Fruit fly (Drosophila melanogaster) whole organism, embryonic: ENCODE results near the gene CG7889.

Experiments used
- Awh ChIP-seq: fragments of 200-800 bp; sonication (Bioruptor generic); IDR thresholded peaks from 2 replicates; pipeline ENCODE4, ENCODE4 v1.3.6; 2022; ENCODE audit warnings: missing biosample characterization, missing genetic modification characterization
- Blimp-1 ChIP-seq: fragments of 200-800 bp; sonication (Bioruptor generic); optimal IDR thresholded peaks from 3 replicates; lab custom pipeline; 2018; ENCODE audit warnings: missing biosample characterization, missing genetic modification characterization, mild to moderate bottlenecking, moderate library complexity, missing genetic modification reagents
- CG10462 ChIP-seq: fragments of 200-800 bp; sonication (Bioruptor generic); optimal IDR thresholded peaks from 2 replicates; lab custom pipeline; 2016; ENCODE audit warnings: missing biosample characterization, missing genetic modification characterization
- CG10959 ChIP-seq: fragments of 200-800 bp; sonication (Bioruptor generic); IDR thresholded peaks from 2 replicates; pipeline ENCODE4 v1.3.6; 2022; ENCODE audit warnings: missing biosample characterization, missing genetic modification characterization
- CG12155 ChIP-seq: fragments of 200-800 bp; sonication (Bioruptor generic); optimal IDR thresholded peaks from 3 replicates; lab custom pipeline; 2016; ENCODE audit warnings: missing biosample characterization, missing genetic modification characterization
- CG13424 ChIP-seq: fragments of 200-800 bp; sonication (Bioruptor generic); optimal IDR thresholded peaks from 2 replicates; lab custom pipeline; 2019; ENCODE audit warnings: missing biosample characterization, mild to moderate bottlenecking, missing genetic modification characterization, moderate library complexity
- CG13775 ChIP-seq: fragments of 200-800 bp; sonication (Bioruptor generic); optimal IDR thresholded peaks from 3 replicates; lab custom pipeline; 2017; ENCODE audit warnings: missing biosample characterization, mild to moderate bottlenecking, missing genetic modification characterization
- CG16815 ChIP-seq: fragments of 200-800 bp; sonication (Bioruptor generic); optimal IDR thresholded peaks from 3 replicates; lab custom pipeline; 2017; ENCODE audit warnings: missing biosample characterization, mild to moderate bottlenecking, missing genetic modification characterization
- CG17829 ChIP-seq: fragments of 200-800 bp; optimal IDR thresholded peaks from 2 replicates; lab custom pipeline; 2019; ENCODE audit warnings: missing biosample characterization, mild to moderate bottlenecking, missing genetic modification characterization, moderate library complexity
- CG3281 ChIP-seq: fragments of 200-800 bp; sonication (Bioruptor generic); optimal IDR thresholded peaks from 3 replicates; lab custom pipeline; 2017; ENCODE audit warnings: missing biosample characterization, mild to moderate bottlenecking, missing genetic modification characterization
- CG33213 ChIP-seq: fragments of 200-800 bp; sonication (Bioruptor generic); optimal IDR thresholded peaks from 3 replicates; lab custom pipeline; 2016; ENCODE audit warnings: missing biosample characterization, missing genetic modification characterization
- CG3847 ChIP-seq: fragments of 200-800 bp; sonication (Bioruptor generic); IDR thresholded peaks from 2 replicates; pipeline ENCODE4 v1.3.6; 2022; ENCODE audit warnings: missing biosample characterization, missing genetic modification characterization
- CG4707 ChIP-seq: fragments of 200-800 bp; sonication (Bioruptor generic); optimal IDR thresholded peaks from 2 replicates; lab custom pipeline; 2018; ENCODE audit warnings: missing biosample characterization, mild to moderate bottlenecking, missing genetic modification characterization, moderate library complexity
- CG7556 ChIP-seq: fragments of 200-800 bp; sonication (Bioruptor generic); optimal IDR thresholded peaks from 2 replicates; lab custom pipeline; 2017; ENCODE audit warnings: missing biosample characterization, mild to moderate bottlenecking, missing genetic modification characterization
- CG9876 ChIP-seq: fragments of 200-800 bp; sonication (Bioruptor generic); optimal IDR thresholded peaks from 2 replicates; lab custom pipeline; 2016; ENCODE audit warnings: missing biosample characterization, missing genetic modification characterization
- CTCF ChIP-seq: fragments of 200-800 bp; sonication (Bioruptor generic); optimal IDR thresholded peaks from 2 replicates; lab custom pipeline; 2017; ENCODE audit warnings: missing biosample characterization, mild to moderate bottlenecking, missing genetic modification characterization, moderate library complexity
- Camta ChIP-seq: fragments of 200-800 bp; sonication (Bioruptor generic); optimal IDR thresholded peaks from 2 replicates; lab custom pipeline; 2016; ENCODE audit warnings: missing biosample characterization, missing genetic modification characterization
- D ChIP-seq, 2 experiments: fragments of 200-800 bp in 1 of 2; fragments of >200 bp in 1 of 2; sonication (Bioruptor generic) in 1 of 2; optimal IDR thresholded peaks; 2 replicates in 1 of 2; 3 replicates in 1 of 2; lab custom pipeline; 2017; ENCODE audit warnings: mild to moderate bottlenecking in 1 of 2, missing biosample characterization in 1 of 2, missing genetic modification characterization in 1 of 2, missing genetic modification reagents in 1 of 2
- Dll ChIP-seq: fragments of 200-800 bp; sonication (Bioruptor generic); IDR thresholded peaks from 4 replicates; pipeline ENCODE4 v1.3.6; 2022; ENCODE audit warnings: missing biosample characterization, missing genetic modification characterization; ENCODE audit not compliant: partially characterized antibody
- ERR ChIP-seq: fragments of 200-800 bp; sonication (Bioruptor generic); optimal IDR thresholded peaks from 2 replicates; lab custom pipeline; 2016; ENCODE audit warnings: missing biosample characterization, missing genetic modification characterization
- HLHmδ ChIP-seq: fragments of 200-800 bp; sonication (Bioruptor generic); optimal IDR thresholded peaks from 2 replicates; lab custom pipeline; 2018; ENCODE audit warnings: missing biosample characterization, mild to moderate bottlenecking, missing genetic modification characterization, moderate library complexity
- NK7.1 ChIP-seq: fragments of 200-800 bp; sonication (Bioruptor generic); optimal IDR thresholded peaks from 3 replicates; lab custom pipeline; 2016; ENCODE audit warnings: missing biosample characterization, missing genetic modification characterization
- NfI ChIP-seq: fragments of 200-800 bp; sonication (Bioruptor generic); optimal IDR thresholded peaks from 3 replicates; lab custom pipeline; 2018; ENCODE audit warnings: missing biosample characterization, mild to moderate bottlenecking, missing genetic modification characterization, moderate library complexity
- Sox100B ChIP-seq: fragments of 200-800 bp; sonication (Bioruptor generic); optimal IDR thresholded peaks from 3 replicates; lab custom pipeline; 2018; ENCODE audit warnings: missing biosample characterization, mild to moderate bottlenecking, missing genetic modification characterization
- Trl ChIP-seq, 3 experiments: fragments of >200 bp in 2 of 3; fragments of 200-800 bp in 1 of 3; sonication (Bioruptor generic) in 1 of 3; optimal IDR thresholded peaks; 2 replicates in 1 of 3; 3 replicates in 2 of 3; lab custom pipeline; 2016 to 2017; ENCODE audit warnings: missing biosample characterization in 1 of 3, missing genetic modification characterization in 1 of 3
- bigmax ChIP-seq: fragments of 200-800 bp; sonication (Bioruptor generic); optimal IDR thresholded peaks from 2 replicates; lab custom pipeline; 2018; ENCODE audit warnings: missing biosample characterization, mild to moderate bottlenecking, missing genetic modification characterization
- cg ChIP-seq: fragments of 200-800 bp; sonication (Bioruptor generic); optimal IDR thresholded peaks from 3 replicates; lab custom pipeline; 2019; ENCODE audit warnings: missing biosample characterization, mild to moderate bottlenecking, missing genetic modification characterization, moderate library complexity
- chif ChIP-seq, 2 experiments: fragments of 200-800 bp; sonication (Bioruptor generic); optimal IDR thresholded peaks; 3 replicates each; lab custom pipeline; 2016; ENCODE audit warnings: missing biosample characterization in 2 of 2, missing genetic modification characterization in 2 of 2
- crp ChIP-seq, 2 experiments: fragments of 200-800 bp; sonication (Bioruptor generic); optimal IDR thresholded peaks; 2 replicates in 1 of 2; 3 replicates in 1 of 2; lab custom pipeline; 2017; ENCODE audit warnings: missing biosample characterization in 2 of 2, missing genetic modification characterization in 2 of 2, mild to moderate bottlenecking in 1 of 2, moderate library complexity in 1 of 2
- dan ChIP-seq: fragments of 200-800 bp; sonication (Bioruptor generic); IDR thresholded peaks from 2 replicates; pipeline ENCODE4 v1.3.6; 2022; ENCODE audit warnings: missing biosample characterization, missing genetic modification characterization
- dysf ChIP-seq: fragments of 200-800 bp; sonication (Bioruptor generic); IDR thresholded peaks from 3 replicates; pipeline ENCODE4 v1.3.6; 2022; ENCODE audit warnings: missing biosample characterization, missing genetic modification characterization
- fd64A ChIP-seq: fragments of 200-800 bp; sonication (Bioruptor generic); optimal IDR thresholded peaks from 3 replicates; lab custom pipeline; 2018; ENCODE audit warnings: missing biosample characterization, mild to moderate bottlenecking, missing genetic modification characterization
- gcm ChIP-seq: fragments of 200-800 bp; sonication (Bioruptor generic); optimal IDR thresholded peaks from 2 replicates; lab custom pipeline; 2019; ENCODE audit warnings: missing biosample characterization, mild to moderate bottlenecking, missing genetic modification characterization, moderate library complexity
- gcm2 ChIP-seq: fragments of 200-800 bp; sonication (Bioruptor generic); optimal IDR thresholded peaks from 2 replicates; lab custom pipeline; 2016; ENCODE audit warnings: missing biosample characterization, missing genetic modification characterization
- grau ChIP-seq: fragments of 200-800 bp; optimal IDR thresholded peaks from 3 replicates; lab custom pipeline; 2019; ENCODE audit warnings: missing biosample characterization, mild to moderate bottlenecking, missing genetic modification characterization, moderate library complexity
- h ChIP-seq: fragments of >200 bp; optimal IDR thresholded peaks from 2 replicates; lab custom pipeline; 2017
- hbn ChIP-seq: fragments of 200-800 bp; sonication (Bioruptor generic); IDR thresholded peaks from 2 replicates; pipeline ENCODE4 v1.3.6; 2022; ENCODE audit warnings: missing biosample characterization, missing genetic modification characterization; ENCODE audit not compliant: partially characterized antibody
- jing ChIP-seq: fragments of 200-800 bp; sonication (Bioruptor generic); optimal IDR thresholded peaks from 2 replicates; lab custom pipeline; 2018; ENCODE audit warnings: missing biosample characterization, mild to moderate bottlenecking, missing genetic modification characterization
- lov ChIP-seq, 2 experiments: fragments of 200-800 bp in 1 of 2; fragments of >200 bp in 1 of 2; sonication (Bioruptor generic) in 1 of 2; IDR thresholded peaks in 1 of 2; optimal IDR thresholded peaks in 1 of 2; 2 replicates in 1 of 2; 3 replicates in 1 of 2; pipeline versions ENCODE4 v1.3.6 to Lab custom; 2017 to 2022; ENCODE audit warnings: missing biosample characterization in 1 of 2, missing genetic modification characterization in 1 of 2
- mld ChIP-seq: fragments of 200-800 bp; sonication (Bioruptor generic); IDR thresholded peaks from 3 replicates; pipeline ENCODE4 v1.3.6; 2022; ENCODE audit warnings: missing biosample characterization, missing genetic modification characterization; ENCODE audit not compliant: partially characterized antibody
- oc ChIP-seq: fragments of 200-800 bp; sonication (Bioruptor generic); optimal IDR thresholded peaks from 2 replicates; lab custom pipeline; 2018; ENCODE audit warnings: missing biosample characterization, mild to moderate bottlenecking, missing genetic modification characterization, moderate library complexity
- onecut ChIP-seq: fragments of 200-800 bp; sonication (Bioruptor generic); IDR thresholded peaks from 2 replicates; pipeline ENCODE4 v1.3.6; 2022; ENCODE audit warnings: missing biosample characterization, missing genetic modification characterization
- prd ChIP-seq, 3 experiments: fragments of >200 bp in 2 of 3; fragments of 200-800 bp in 1 of 3; sonication (Bioruptor generic) in 1 of 3; optimal IDR thresholded peaks in 2 of 3; IDR thresholded peaks in 1 of 3; 2 replicates in 2 of 3; 3 replicates in 1 of 3; pipeline versions ENCODE4 v1.3.6 to Lab custom; 2017 to 2022; ENCODE audit warnings: missing biosample characterization in 1 of 3, missing genetic modification characterization in 1 of 3
- pum ChIP-seq: fragments of 200-800 bp; sonication (Bioruptor generic); optimal IDR thresholded peaks from 2 replicates; lab custom pipeline; 2016; ENCODE audit warnings: missing biosample characterization, missing genetic modification characterization
- schlank ChIP-seq: fragments of 200-800 bp; sonication (Bioruptor generic); optimal IDR thresholded peaks from 2 replicates; lab custom pipeline; 2018; ENCODE audit warnings: missing biosample characterization, mild to moderate bottlenecking, missing genetic modification characterization
- vfl ChIP-seq: fragments of 200-800 bp; sonication (Bioruptor generic); optimal IDR thresholded peaks from 2 replicates; lab custom pipeline; 2016; ENCODE audit warnings: missing biosample characterization, missing genetic modification characterization
- wor ChIP-seq: fragments of 200-800 bp; sonication (Bioruptor generic); IDR thresholded peaks from 2 replicates; pipeline ENCODE4 v1.3.6; 2022; ENCODE audit warnings: missing biosample characterization, missing genetic modification characterization

The CG7889 gene

dm6 chrX:19247200-19248052, 4.0 kb downstream of the CG7889 start, which contains the start of gene CG7992 (continued):
- TF ChIP-seq crp (GFP tag; optimal IDR thresholded peaks at IDR 0.05; lab: Kevin White, UChicago) (peak in 1 of 2 experiments; percentile 9), fd64A (GFP tag; lab: Kevin White, UChicago) (no peak), Sox100B (GFP tag; lab: Kevin White, UChicago) (no peak), Camta (GFP tag; lab: Kevin White, UChicago) (peak; percentile 16), CG16815 (GFP tag; lab: Kevin White, UChicago) (peak; percentile 36), CTCF (GFP tag; lab: Kevin White, UChicago) (no peak), D (optimal IDR thresholded peaks at IDR 0.05; lab: Kevin White, UChicago) (no peak), D (GFP tag; optimal IDR thresholded peaks at IDR 0.05; lab: Kevin White, UChicago) (no peak), CG13424 (peak; percentile 60), CG12155 (GFP tag; lab: Kevin White, UChicago) (peak; percentile 53), vfl (GFP tag; lab: Kevin White, UChicago) (peak; percentile 12), grau (tag; lab: Kevin White, UChicago) (peak; percentile 65), onecut (GFP tag; lab: Robert Waterston, UW) (no peak; the same call in 1 of the 2 replicates), CG17829 (peak; percentile 2), gcm (GFP tag; lab: Kevin White, UChicago) (no peak), cg (GFP tag; lab: Kevin White, UChicago) (no peak), pum (peak; percentile 56), CG10462 (no peak), lov (optimal IDR thresholded peaks at IDR 0.05; lab: Kevin White, UChicago) (no peak), lov (GFP tag; IDR thresholded peaks at IDR 0.05; lab: Robert Waterston, UW) (no peak), CG7556 (GFP tag; lab: Kevin White, UChicago) (peak; percentile 62), dysf (GFP tag; lab: Robert Waterston, UW) (peak; percentile 70), jing (no peak), chif (GFP tag; optimal IDR thresholded peaks at IDR 0.05; lab: Kevin White, UChicago) (peak; percentile 47 to 52), oc (tag; lab: Kevin White, UChicago) (no peak), hbn (no peak), HLHmδ (GFP tag; lab: Kevin White, UChicago) (no peak), ERR (GFP tag; lab: Kevin White, UChicago) (no peak), mld (no peak), CG33213 (GFP tag; lab: Kevin White, UChicago) (no peak), CG3281 (peak; percentile 65), h (lab: Kevin White, UChicago) (no peak), gcm2 (GFP tag; lab: Kevin White, UChicago) (no peak), Dll (GFP tag; lab: Robert Waterston, UW) (no peak), Trl (optimal IDR thresholded peaks at IDR 0.05; lab: Kevin White, UChicago) (no peak), Trl (GFP tag; optimal IDR thresholded peaks at IDR 0.05; lab: Kevin White, UChicago) (peak; percentile 52), Blimp-1 (GFP tag; lab: Kevin White, UChicago) (no peak), CG3847 (GFP tag; lab: Robert Waterston, UW) (peak; percentile 48), bigmax (GFP tag; lab: Kevin White, UChicago) (no peak), CG4707 (no peak), CG10959 (no peak), wor (GFP tag; lab: Robert Waterston, UW) (no peak), Awh (no peak), NfI (GFP tag; lab: Kevin White, UChicago) (peak; percentile 49), prd (optimal IDR thresholded peaks at IDR 0.05; lab: Kevin White, UChicago) (no peak), prd (GFP tag; IDR thresholded peaks at IDR 0.05; lab: Robert Waterston, UW) (peak; percentile 41; the same call in 1 of the 3 replicates), dan (no peak), NK7.1 (peak; percentile 28), schlank (tag; lab: Kevin White, UChicago) (peak; percentile 5), CG9876 (GFP tag; lab: Kevin White, UChicago) (peak; percentile 10), CG13775 (GFP tag; lab: Kevin White, UChicago) (peak; percentile 51)
